Fruit fly (Drosophila melanogaster): Measurements from ENCODE around the gene dop.

dop gene

DNA sequence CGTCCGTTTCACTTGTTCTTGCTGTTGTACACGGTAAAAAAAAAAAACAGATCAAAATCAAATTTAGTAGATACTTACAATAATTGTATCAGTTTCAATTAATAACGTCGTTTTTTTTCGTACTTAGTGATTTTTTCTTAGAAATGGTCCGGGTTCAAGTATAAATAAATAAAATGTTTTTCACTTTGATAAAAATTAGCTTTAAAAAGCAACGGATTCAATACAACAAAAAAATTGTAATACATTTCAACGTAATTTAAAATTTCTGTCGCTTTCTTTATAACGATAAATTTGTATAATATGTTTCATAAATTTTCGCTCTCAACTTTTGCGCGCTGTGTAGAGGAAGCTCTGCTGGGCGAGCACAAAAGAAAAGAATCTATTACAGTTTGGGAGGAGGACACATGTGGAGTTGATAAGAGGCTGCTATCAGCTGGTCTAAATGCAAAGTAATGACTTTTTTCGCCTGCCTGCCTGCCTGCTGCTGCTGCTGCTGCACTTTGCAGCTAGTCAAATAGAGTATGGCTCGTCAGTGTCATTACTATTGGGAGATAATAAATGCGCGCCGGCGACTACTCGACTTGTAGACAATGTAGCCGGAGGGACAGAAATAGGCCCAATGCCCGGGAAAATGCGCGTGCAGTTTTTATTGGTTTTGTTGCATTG is 27.8 kb upstream of the dop start (continued):
- peak; percentile 15 for TF ChIP-seq NK7.1 (GFP tag; optimal IDR thresholded peaks at IDR 0.05)
- TF ChIP-seq CG7786 (GFP tag; optimal IDR thresholded peaks at IDR 0.05), result no peak
- no peak for TF ChIP-seq CG13123 (GFP tag; optimal IDR thresholded peaks at IDR 0.05)
- TF ChIP-seq CG34422 (GFP tag; IDR thresholded peaks at IDR 0.05), result no peak
- no peak for TF ChIP-seq CG9797 (GFP tag; optimal IDR thresholded peaks at IDR 0.05)
- TF ChIP-seq Stat92E (GFP tag; optimal IDR thresholded peaks at IDR 0.05), result no peak
- TF ChIP-seq Gsc (GFP tag; IDR thresholded peaks at IDR 0.05), result no peak
- peak; percentile 67 for TF ChIP-seq row (GFP tag; IDR thresholded peaks at IDR 0.05)
- no peak for TF ChIP-seq mld (GFP tag; IDR thresholded peaks at IDR 0.05; ENCODE audit: partially characterized antibody)
- TF ChIP-seq usp (GFP tag; optimal IDR thresholded peaks at IDR 0.05), result no peak
- TF ChIP-seq CG3995 (GFP tag; optimal IDR thresholded peaks at IDR 0.05), result no peak
- peak; percentile 78 for TF ChIP-seq grau (tag; optimal IDR thresholded peaks at IDR 0.05)
- no peak for TF ChIP-seq crol (GFP tag; IDR thresholded peaks at IDR 0.05)
- no peak for TF ChIP-seq Neu2 (GFP tag; optimal IDR thresholded peaks at IDR 0.05; ENCODE audit: borderline replicate concordance)
- TF ChIP-seq CG10979 (tag; optimal IDR thresholded peaks at IDR 0.05), result peak; percentile 76
- TF ChIP-seq Gug (GFP tag; IDR thresholded peaks at IDR 0.05), result 0 out of 4 replicates have a peak, but pooled peaks have one; percentile 14
- TF ChIP-seq Nf-YA (GFP tag; IDR thresholded peaks at IDR 0.05), result no peak
- no peak for TF ChIP-seq gsb (GFP tag; IDR thresholded peaks at IDR 0.05)
- TF ChIP-seq CG14710 (tag; optimal IDR thresholded peaks at IDR 0.05), result peak; percentile 70
- TF ChIP-seq Fer3 (tag; optimal IDR thresholded peaks at IDR 0.05), result peak; percentile 54
- no peak for TF ChIP-seq MBD-R2 (GFP tag; IDR thresholded peaks at IDR 0.05)
- no peak for TF ChIP-seq Tbp (GFP tag; optimal IDR thresholded peaks at IDR 0.05)
- no peak for TF ChIP-seq mirr (GFP tag; optimal IDR thresholded peaks at IDR 0.05)
- peak; percentile 35; the same call in 1 of the 2 replicates for TF ChIP-seq CG10366 (GFP tag; IDR thresholded peaks at IDR 0.05)
- TF ChIP-seq nau (GFP tag; optimal IDR thresholded peaks at IDR 0.05), result peak; percentile 64
- TF ChIP-seq CG1792 (GFP tag; optimal IDR thresholded peaks at IDR 0.05), result no peak
- no peak for TF ChIP-seq salm (tag; optimal IDR thresholded peaks at IDR 0.05)
- peak; percentile 53 for TF ChIP-seq Vsx1 (GFP tag; optimal IDR thresholded peaks at IDR 0.05)
- TF ChIP-seq ems (GFP tag; optimal IDR thresholded peaks at IDR 0.05), result peak; percentile 21
- no peak for TF ChIP-seq knrl (GFP tag; IDR thresholded peaks at IDR 0.05; ENCODE audit: partially characterized antibody)
- TF ChIP-seq CG17361 (GFP tag; IDR thresholded peaks at IDR 0.05), result peak; percentile 90
- peak; percentile 39 for TF ChIP-seq bab2 (GFP tag; optimal IDR thresholded peaks at IDR 0.05)
- TF ChIP-seq CG4730 (GFP tag; IDR thresholded peaks at IDR 0.05), result no peak
- no peak for TF ChIP-seq wdn (GFP tag; IDR thresholded peaks at IDR 0.05)
- TF ChIP-seq tio (GFP tag; optimal IDR thresholded peaks at IDR 0.05), result peak; percentile 68
- no peak for TF ChIP-seq gfzf (GFP tag; optimal IDR thresholded peaks at IDR 0.05)
- TF ChIP-seq cwo (GFP tag; optimal IDR thresholded peaks at IDR 0.05), result peak; percentile 63
- TF ChIP-seq Doc3 (GFP tag; IDR thresholded peaks at IDR 0.05; ENCODE audit: partially characterized antibody), result no peak
- TF ChIP-seq hkb (optimal IDR thresholded peaks at IDR 0.05), result no peak
- TF ChIP-seq hkb (GFP tag; IDR thresholded peaks at IDR 0.05), result 0 out of 2 replicates have a peak, but pooled peaks have one; percentile 54
- no peak for TF ChIP-seq dan (GFP tag; IDR thresholded peaks at IDR 0.05)
- TF ChIP-seq CG11696 (GFP tag; IDR thresholded peaks at IDR 0.05), result 0 out of 2 replicates have a peak, but pooled peaks have one; percentile 11
- TF ChIP-seq trh (GFP tag; optimal IDR thresholded peaks at IDR 0.05), result peak; percentile 63
- TF ChIP-seq slbo (GFP tag; IDR thresholded peaks at IDR 0.05), result peak; percentile 57; the same call in 1 of the 2 replicates
- TF ChIP-seq Oli (tag; optimal IDR thresholded peaks at IDR 0.05), result peak; percentile 78
- peak; percentile 26; the same call in 1 of the 2 replicates for TF ChIP-seq CG9215 (GFP tag; IDR thresholded peaks at IDR 0.05)
- no peak for TF ChIP-seq CG8765 (GFP tag; IDR thresholded peaks at IDR 0.05)
- no peak for TF ChIP-seq H15 (GFP tag; IDR thresholded peaks at IDR 0.05)
- peak; percentile 46 for TF ChIP-seq pum (GFP tag; optimal IDR thresholded peaks at IDR 0.05)
- TF ChIP-seq CG1832 (GFP tag; optimal IDR thresholded peaks at IDR 0.05), result no peak
- TF ChIP-seq CG13894 (tag; optimal IDR thresholded peaks at IDR 0.05), result no peak

All from whole organism, embryonic.